Worm (Caenorhabditis elegans): ENCODE data around the gene asm-1.

- TF ChIP-seq lsy-2 (tag; optimal IDR thresholded peaks at IDR 0.05) (no peak), T20F7.1 (GFP tag; optimal IDR thresholded peaks at IDR 0.05) (no peak), lin-39 (tag; optimal IDR thresholded peaks at IDR 0.05) (no peak), gei-8 (GFP tag; optimal IDR thresholded peaks at IDR 0.05) (no peak), unc-62 (GFP tag; optimal IDR thresholded peaks at IDR 0.05 in 1 of 2) (no peak), unc-62 (tag; optimal IDR thresholded peaks at IDR 0.05) (no peak)
These were observed 32.0 kb upstream of the asm-1 start for ce11 chrII:6877881-6878280.
